Worm (Caenorhabditis elegans) whole organism, mixed stage, embryonic: Measurements from ENCODE around the gene Y54H5A.2.

Source experiments
- ceh-39 ChIP-seq: fragments of 150-350 bp; optimal IDR thresholded peaks from 2 replicates; lab custom pipeline; 2014; ENCODE audit warnings: missing biosample characterization, missing genetic modification characterization
- ces-1 ChIP-seq: fragments of 150-350 bp; optimal IDR thresholded peaks from 2 replicates; lab custom pipeline; 2014; ENCODE audit warnings: missing biosample characterization, missing genetic modification reagents, missing genetic modification characterization
- elt-3 ChIP-seq: fragments of 150-350 bp; optimal IDR thresholded peaks from 2 replicates; lab custom pipeline; 2014; ENCODE audit warnings: missing biosample characterization, missing genetic modification characterization
- lin-13 ChIP-seq: fragments of 150-350 bp; optimal IDR thresholded peaks from 2 replicates; lab custom pipeline; 2014; ENCODE audit warnings: missing biosample characterization, missing genetic modification characterization
- lin-32 ChIP-seq: fragments of 200-800 bp; sonication (Bioruptor generic); optimal IDR thresholded peaks from 2 replicates; lab custom pipeline; 2018; ENCODE audit warnings: mild to moderate bottlenecking, missing genetic modification characterization, missing compliant biosample characterization
- nhr-12 ChIP-seq: fragments of 150-350 bp; optimal IDR thresholded peaks from 2 replicates; lab custom pipeline; 2014; ENCODE audit warnings: missing biosample characterization, missing genetic modification characterization
- nhr-237 ChIP-seq: fragments of 150-350 bp; optimal IDR thresholded peaks from 2 replicates; lab custom pipeline; 2014; ENCODE audit warnings: missing biosample characterization, missing genetic modification characterization
- sptf-1 ChIP-seq: sonication (generic microtip); optimal IDR thresholded peaks from 2 replicates; lab custom pipeline; 2017; ENCODE audit warnings: mild to moderate bottlenecking, missing genetic modification characterization, moderate library complexity, missing compliant biosample characterization
- unc-39 ChIP-seq: fragments of 150-350 bp; optimal IDR thresholded peaks from 2 replicates; lab custom pipeline; 2014; ENCODE audit warnings: missing biosample characterization, missing genetic modification characterization
- unc-62 ChIP-seq: fragments of 150-350 bp; optimal IDR thresholded peaks from 2 replicates; lab custom pipeline; 2014; ENCODE audit warnings: missing biosample characterization, missing genetic modification reagents, missing genetic modification characterization
- zip-8 ChIP-seq: fragments of 150-350 bp; optimal IDR thresholded peaks from 2 replicates; lab custom pipeline; 2014; ENCODE audit warnings: missing biosample characterization, missing genetic modification characterization

- no peak for TF ChIP-seq sptf-1 (tag; lab: Kevin White, UChicago)
- TF ChIP-seq ces-1: no peak
- no peak for TF ChIP-seq nhr-237 (tag; lab: Kevin White, UChicago)
- TF ChIP-seq lin-32 (GFP tag; lab: Kevin White, UChicago): no peak
- no peak for TF ChIP-seq zip-8 (tag; lab: Kevin White, UChicago)
- no peak for TF ChIP-seq nhr-12
- no peak for TF ChIP-seq unc-62 (GFP tag; lab: Kevin White, UChicago)
- TF ChIP-seq elt-3: no peak
- no peak for TF ChIP-seq lin-13 (tag; lab: Kevin White, UChicago)
- TF ChIP-seq unc-39 (tag; lab: Kevin White, UChicago): no peak
- TF ChIP-seq ceh-39: no peak
These were observed 40.0 kb downstream of the Y54H5A.2 start, which contains the start of gene sax-2 for ce11 chrIII:5109401-5109800.
